Fruit fly (Drosophila melanogaster): ENCODE data around the gene caz.

DNA sequence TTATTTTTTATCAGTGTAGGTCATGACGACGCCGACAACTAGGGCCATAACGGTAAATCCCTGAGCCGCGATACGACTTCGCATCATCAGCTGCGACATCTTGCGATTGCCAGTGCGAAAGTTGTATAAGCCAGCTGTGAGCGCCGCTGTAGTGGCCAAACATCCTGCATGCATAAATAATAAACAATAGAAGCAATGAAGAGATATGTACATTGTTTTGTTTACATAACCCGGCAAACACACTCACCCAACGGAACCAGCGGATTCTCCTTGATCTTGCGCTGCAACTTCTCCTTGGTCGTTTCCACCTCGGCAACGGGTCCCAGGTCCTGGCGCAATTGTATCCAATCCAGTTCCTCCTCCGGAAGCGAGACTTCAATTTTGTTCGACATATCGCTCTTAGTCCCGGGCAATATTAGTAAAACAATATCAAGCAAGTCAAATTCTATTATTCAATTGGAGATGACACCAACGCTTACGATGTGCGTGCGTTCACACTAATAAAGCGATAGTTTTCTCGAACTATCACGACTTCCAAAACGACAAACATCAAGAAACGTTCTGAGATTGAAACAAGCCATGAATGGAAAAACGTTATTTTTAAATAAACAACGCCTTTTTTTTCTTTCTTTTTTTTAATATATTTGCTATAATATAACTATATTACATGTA is 43.1 kb downstream of the caz start:
- no peak for TF ChIP-seq psq (optimal IDR thresholded peaks at IDR 0.05)
- TF ChIP-seq ttk (optimal IDR thresholded peaks at IDR 0.05): no peak
- no peak for TF ChIP-seq insv (optimal IDR thresholded peaks at IDR 0.05)
- TF ChIP-seq Myc (optimal IDR thresholded peaks at IDR 0.05): no peak
